Worm (Caenorhabditis elegans): ENCODE results near the gene odr-1.
A peak's percentile ranks its signal among the peaks of the same experiment; 100 is the strongest.

odr-1 gene

DNA sequence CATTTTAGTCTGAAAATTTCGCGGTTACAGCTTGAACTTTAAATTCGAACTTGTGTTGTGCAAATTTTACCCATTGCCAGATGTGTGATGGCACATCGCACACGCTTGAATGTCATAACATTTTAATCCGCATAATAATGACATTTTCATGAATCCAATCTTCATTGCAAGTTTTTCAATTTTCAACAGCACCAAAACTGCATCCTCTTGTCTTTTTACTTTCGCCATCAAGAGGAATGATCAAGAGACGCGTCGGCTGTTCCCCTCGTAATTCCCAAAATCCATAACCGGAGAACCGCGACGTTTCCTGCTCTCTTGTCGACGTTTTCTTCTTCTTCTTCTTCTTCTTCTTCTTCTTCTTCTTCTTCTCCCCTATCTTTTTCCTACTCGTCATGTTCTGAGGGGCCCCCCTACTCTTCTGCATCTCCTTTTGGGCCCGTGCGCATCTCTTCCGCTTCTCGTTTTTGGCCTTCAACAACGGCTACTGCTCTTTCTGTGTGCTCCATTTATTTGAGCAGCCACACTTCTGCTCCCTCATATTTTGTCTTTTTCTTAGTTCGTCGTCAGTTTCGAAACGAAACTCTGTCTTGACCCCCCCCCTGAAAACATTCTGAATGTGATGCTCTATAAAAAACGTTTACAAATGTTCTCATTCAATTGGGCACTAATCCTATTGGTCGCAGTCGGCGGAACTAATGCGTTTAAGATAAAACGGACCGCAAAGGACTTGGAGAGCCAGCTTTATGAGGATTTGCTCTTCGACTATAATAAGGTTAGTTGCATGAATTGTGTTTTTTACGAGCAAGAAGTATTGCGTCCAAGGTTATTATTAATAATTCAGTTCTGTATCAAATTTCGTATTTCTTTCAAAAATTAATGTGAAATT, 18.1 kb downstream of the odr-1 start, which contains the start of gene acr-12 (continued):
- TF ChIP-seq fkh-10 (GFP tag; optimal IDR thresholded peaks at IDR 0.05) (peak; percentile 19), php-3 (GFP tag; IDR thresholded peaks at IDR 0.05) (no peak), arid-1 (GFP tag; conservative IDR thresholded peaks at IDR 0.05) (no peak), lin-39 (tag; optimal IDR thresholded peaks at IDR 0.05) (no peak)

DNA sequence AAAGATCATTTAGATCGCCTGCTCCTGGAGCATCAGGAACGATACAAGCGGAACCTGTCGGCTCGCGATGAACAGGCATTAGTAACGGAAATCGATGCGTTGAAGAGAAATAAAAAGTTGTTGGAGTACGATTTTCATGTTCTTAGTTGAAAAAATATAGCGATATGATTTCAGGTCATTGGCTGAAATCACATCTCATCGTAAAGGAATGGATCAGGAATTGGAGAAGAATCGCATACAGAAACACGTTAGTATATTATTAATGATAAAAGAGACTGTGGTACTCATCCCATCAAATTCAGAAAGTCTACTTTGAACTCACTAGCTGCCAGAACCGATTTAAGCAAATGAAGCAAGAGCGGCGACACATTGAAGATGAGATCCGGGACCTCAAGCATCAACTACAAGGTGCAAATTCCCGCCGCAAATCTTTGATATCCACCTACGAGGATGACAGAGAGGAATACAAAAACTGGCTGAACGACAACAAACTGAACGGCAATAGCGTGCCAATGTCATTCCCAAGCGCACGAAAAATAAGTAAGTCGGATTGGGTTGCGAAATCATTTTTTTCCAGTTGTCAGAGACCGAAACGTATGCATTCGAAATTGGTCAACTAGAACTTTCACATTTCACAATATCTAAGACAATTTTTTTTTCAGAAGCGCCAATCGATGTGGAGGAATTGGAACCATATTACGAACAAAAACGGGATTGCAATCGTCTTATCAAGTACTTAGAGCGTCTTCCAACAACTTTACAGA, 20.6 kb downstream of the odr-1 start:
- TF ChIP-seq nhr-11 (tag; optimal IDR thresholded peaks at IDR 0.05) (no peak), tra-1 (GFP tag; IDR thresholded peaks at IDR 0.05) (no peak), nhr-111 (GFP tag; optimal IDR thresholded peaks at IDR 0.05) (no peak), unc-62 (GFP tag; optimal IDR thresholded peaks at IDR 0.05 in 1 of 2) (peak in 1 of 2 experiments; percentile 92), unc-62 (tag; optimal IDR thresholded peaks at IDR 0.05) (no peak), daf-8 (GFP tag; IDR thresholded peaks at IDR 0.05) (no peak)

DNA sequence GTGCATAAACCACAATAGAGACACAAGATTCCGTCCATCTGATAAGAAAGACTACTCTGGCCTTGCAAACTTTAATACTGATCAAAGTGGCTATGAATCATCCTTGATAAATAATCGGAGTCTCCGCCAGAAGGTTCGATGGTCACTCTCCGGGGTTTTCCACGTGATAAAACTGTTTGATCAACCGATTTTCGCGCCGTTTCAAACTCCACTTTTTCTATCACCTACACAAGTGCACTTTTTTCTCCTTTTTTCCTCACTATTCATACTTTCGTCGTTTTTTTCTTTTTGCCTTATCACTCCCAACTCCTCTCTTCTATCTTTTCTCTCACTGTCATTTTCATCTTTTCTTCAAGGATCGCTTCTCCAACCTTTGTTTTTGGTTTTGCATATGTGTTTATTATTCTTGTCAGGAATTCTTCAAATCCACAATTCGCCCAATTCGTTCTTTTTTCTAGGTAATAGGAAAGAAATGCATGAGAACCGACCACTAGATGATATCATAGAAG, 22.1 kb downstream of the odr-1 start, which contains the start of gene F18H3.4:
Gene F18H3.4, plus strand, starts transcription at position 459 of the 509 bp plus-strand sequence.
- TF ChIP-seq nhr-102 (tag; optimal IDR thresholded peaks at IDR 0.05) (peak; percentile 96), zip-2 (tag; optimal IDR thresholded peaks at IDR 0.05) (peak; percentile 31), lin-1 (GFP tag; IDR thresholded peaks at IDR 0.05) (peak; percentile 50; the same call in 1 of the 2 replicates), lin-38 (GFP tag; IDR thresholded peaks at IDR 0.05) (0 out of 2 replicates have a peak, but pooled peaks have one; percentile 20), nhr-76 (tag; optimal IDR thresholded peaks at IDR 0.05) (peak; percentile 30), hif-1 (tag; optimal IDR thresholded peaks at IDR 0.05) (peak in 1 of 2 experiments; percentile 31), zfp-3 (GFP tag; conservative IDR thresholded peaks at IDR 0.05) (no peak), D1046.2 (GFP tag; IDR thresholded peaks at IDR 0.05) (no peak), nhr-11 (tag; optimal IDR thresholded peaks at IDR 0.05) (no peak), F37D6.2 (tag; optimal IDR thresholded peaks at IDR 0.05) (no peak), snpc-4 (tag; optimal IDR thresholded peaks at IDR 0.05) (no peak), nhr-28 (tag; optimal IDR thresholded peaks at IDR 0.05) (peak; percentile 91), pqm-1 (tag; optimal IDR thresholded peaks at IDR 0.05) (peak; percentile 61), cey-2 (tag; optimal IDR thresholded peaks at IDR 0.05; ENCODE audit: borderline replicate concordance, insufficient read depth) (no peak), dve-1 (tag; optimal IDR thresholded peaks at IDR 0.05; ENCODE audit: insufficient read depth) (peak; percentile 91), gei-8 (GFP tag; optimal IDR thresholded peaks at IDR 0.05) (peak; percentile 29), nhr-41 (GFP tag; IDR thresholded peaks at IDR 0.05) (peak; percentile 46; the same call in 1 of the 2 replicates), nhr-6 (tag; optimal IDR thresholded peaks at IDR 0.05) (peak; percentile 39), daf-19 (GFP tag; conservative IDR thresholded peaks at IDR 0.05) (no peak), unc-39 (tag; optimal IDR thresholded peaks at IDR 0.05) (no peak), nhr-237 (tag; optimal IDR thresholded peaks at IDR 0.05) (no peak), mxl-2 (GFP tag; conservative IDR thresholded peaks at IDR 0.05) (no peak), spr-3 (GFP tag; optimal IDR thresholded peaks at IDR 0.05) (no peak), lim-7 (GFP tag; IDR thresholded peaks at IDR 0.05) (no peak), pha-4 (GFP tag; IDR thresholded peaks at IDR 0.05) (0 out of 2 replicates have a peak, but pooled peaks have one; percentile 20), pha-4 (tag; optimal IDR thresholded peaks at IDR 0.05) (peak; percentile 30), hlh-11 (tag; optimal IDR thresholded peaks at IDR 0.05) (peak; percentile 96), php-3 (GFP tag; IDR thresholded peaks at IDR 0.05) (peak; percentile 95), mep-1 (tag; optimal IDR thresholded peaks at IDR 0.05) (peak; percentile 66), lin-29 (GFP tag; IDR thresholded peaks at IDR 0.05) (no peak), tra-1 (GFP tag; IDR thresholded peaks at IDR 0.05) (peak; percentile 62), T26A8.4 (GFP tag; IDR thresholded peaks at IDR 0.05) (peak; percentile 46; the same call in 1 of the 2 replicates), nhr-77 (tag; optimal IDR thresholded peaks at IDR 0.05) (peak; percentile 95), mes-2 (tag; optimal IDR thresholded peaks at IDR 0.05; ENCODE audit: poor library complexity, severe bottlenecking) (peak; percentile 43), mdl-1 (tag; optimal IDR thresholded peaks at IDR 0.05) (peak; percentile 12 to 77), lin-15B (tag; optimal IDR thresholded peaks at IDR 0.05) (no peak)

All from whole organism, L4 larva.